Worm (Caenorhabditis elegans): ENCODE measurements around the gene sre-51.

ce11 chrII:12328994-12329393 lies 17.3 kb downstream of the sre-51 start, which contains the start of gene sre-55:
- TF ChIP-seq F13C5.2 (tag; optimal IDR thresholded peaks at IDR 0.05) (no peak), tbx-11 (GFP tag; IDR thresholded peaks at IDR 0.05) (no peak)

Measured in whole organism, early embryonic.